Worm (Caenorhabditis elegans) whole organism, late embryonic: Measurements from ENCODE around the gene T09A5.14.

Experiments used
- C08G9.2 ChIP-seq: sonication (generic microtip); optimal IDR thresholded peaks from 2 replicates; lab custom pipeline; 2016; ENCODE audit warnings: mild to moderate bottlenecking, missing genetic modification characterization, moderate library complexity, missing compliant biosample characterization
- F13H6.1 ChIP-seq: sonication (generic microtip); optimal IDR thresholded peaks from 2 replicates; lab custom pipeline; 2016; ENCODE audit warnings: missing genetic modification characterization, missing compliant biosample characterization
- T23F11.4 ChIP-seq: fragments of 200-800 bp; sonication (Bioruptor generic); optimal IDR thresholded peaks from 2 replicates; lab custom pipeline; 2018; ENCODE audit warnings: mild to moderate bottlenecking, missing genetic modification characterization, missing compliant biosample characterization
- Y22D7AL.16 ChIP-seq: sonication (generic microtip); optimal IDR thresholded peaks from 2 replicates; lab custom pipeline; 2016; ENCODE audit warnings: missing genetic modification characterization, missing compliant biosample characterization
- ahr-1 ChIP-seq: sonication (generic microtip); optimal IDR thresholded peaks from 2 replicates; lab custom pipeline; 2016; ENCODE audit warnings: missing genetic modification characterization, missing compliant biosample characterization
- ceh-14 ChIP-seq: sonication (generic microtip); optimal IDR thresholded peaks from 2 replicates; lab custom pipeline; 2016; ENCODE audit warnings: missing genotype, missing genetic modification characterization, missing compliant biosample characterization
- ceh-19 ChIP-seq: fragments of 200-800 bp; sonication (Bioruptor generic); optimal IDR thresholded peaks from 2 replicates; lab custom pipeline; 2018; ENCODE audit warnings: mild to moderate bottlenecking, missing genetic modification characterization, missing compliant biosample characterization
- ceh-2 ChIP-seq: sonication (generic microtip); optimal IDR thresholded peaks from 2 replicates; lab custom pipeline; 2016; ENCODE audit warnings: missing genotype, missing genetic modification characterization, missing compliant biosample characterization
- ceh-22 ChIP-seq: sonication (generic microtip); optimal IDR thresholded peaks from 2 replicates; lab custom pipeline; 2017; ENCODE audit warnings: missing biosample characterization, missing genetic modification characterization
- ceh-24 ChIP-seq: sonication (generic microtip); optimal IDR thresholded peaks from 2 replicates; lab custom pipeline; 2016; ENCODE audit warnings: mild to moderate bottlenecking, missing genetic modification characterization, missing compliant biosample characterization
- ceh-48 ChIP-seq: sonication (generic microtip); optimal IDR thresholded peaks from 2 replicates; lab custom pipeline; 2016; ENCODE audit warnings: missing genetic modification characterization, inconsistent platforms, missing compliant biosample characterization
- ceh-9 ChIP-seq: sonication (generic microtip); optimal IDR thresholded peaks from 2 replicates; lab custom pipeline; 2016; ENCODE audit warnings: mild to moderate bottlenecking, missing genetic modification characterization, inconsistent platforms, missing compliant biosample characterization
- che-1 ChIP-seq: sonication (generic microtip); optimal IDR thresholded peaks from 2 replicates; lab custom pipeline; 2016; ENCODE audit warnings: mild to moderate bottlenecking, missing genetic modification characterization, missing compliant biosample characterization
- dmd-4 ChIP-seq: sonication (generic microtip); optimal IDR thresholded peaks from 2 replicates; lab custom pipeline; 2016; ENCODE audit warnings: borderline replicate concordance, missing genetic modification characterization, missing compliant biosample characterization
- elt-4 ChIP-seq: sonication (generic microtip); optimal IDR thresholded peaks from 2 replicates; lab custom pipeline; 2016; ENCODE audit warnings: missing genetic modification characterization, missing compliant biosample characterization
- hlh-13 ChIP-seq: fragments of 200-800 bp; sonication (Bioruptor generic); optimal IDR thresholded peaks from 2 replicates; lab custom pipeline; 2018; ENCODE audit warnings: mild to moderate bottlenecking, missing genetic modification characterization, missing compliant biosample characterization
- hlh-30 ChIP-seq: sonication (generic microtip); optimal IDR thresholded peaks from 2 replicates; lab custom pipeline; 2017; ENCODE audit warnings: antibody characterized with exemption, missing genetic modification characterization, missing compliant biosample characterization; ENCODE audit not compliant: insufficient read depth
- hlh-8 ChIP-seq: sonication (generic microtip); optimal IDR thresholded peaks from 2 replicates; lab custom pipeline; 2016; ENCODE audit warnings: missing genotype, missing genetic modification characterization, missing compliant biosample characterization
- lin-11 ChIP-seq: fragments of 200-800 bp; sonication (Bioruptor generic); optimal IDR thresholded peaks from 2 replicates; lab custom pipeline; 2018; ENCODE audit warnings: mild to moderate bottlenecking, missing genetic modification characterization, missing compliant biosample characterization
- mec-3 ChIP-seq: sonication (generic microtip); optimal IDR thresholded peaks from 2 replicates; lab custom pipeline; 2016; ENCODE audit warnings: borderline replicate concordance, missing genetic modification characterization, missing compliant biosample characterization
- nfya-1 ChIP-seq: sonication (generic microtip); optimal IDR thresholded peaks from 2 replicates; lab custom pipeline; 2017; ENCODE audit warnings: missing genetic modification characterization, mild to moderate bottlenecking, missing compliant biosample characterization, antibody characterized with exemption, moderate library complexity
- nhr-11 ChIP-seq: fragments of 150-350 bp; optimal IDR thresholded peaks from 2 replicates; lab custom pipeline; 2014; ENCODE audit warnings: missing biosample characterization, missing genetic modification characterization
- npax-4 ChIP-seq: sonication (generic microtip); optimal IDR thresholded peaks from 2 replicates; lab custom pipeline; 2016; ENCODE audit warnings: missing genetic modification characterization, missing compliant biosample characterization
- odd-2 ChIP-seq: sonication (generic microtip); optimal IDR thresholded peaks from 2 replicates; lab custom pipeline; 2017; ENCODE audit warnings: antibody characterized with exemption, mild to moderate bottlenecking, missing genetic modification characterization, missing compliant biosample characterization
- pag-3 ChIP-seq: sonication (generic microtip); optimal IDR thresholded peaks from 2 replicates; lab custom pipeline; 2016; ENCODE audit warnings: missing compliant biosample characterization, missing genetic modification characterization, borderline replicate concordance
- pat-9 ChIP-seq: fragments of 200-800 bp; sonication (Bioruptor generic); optimal IDR thresholded peaks from 2 replicates; lab custom pipeline; 2018; ENCODE audit warnings: mild to moderate bottlenecking, missing genetic modification characterization, moderate library complexity, missing compliant biosample characterization
- pqm-1 ChIP-seq: sonication (generic microtip); optimal IDR thresholded peaks from 2 replicates; lab custom pipeline; 2016; ENCODE audit warnings: missing genetic modification characterization, missing compliant biosample characterization
- ref-2 ChIP-seq: sonication (generic microtip); optimal IDR thresholded peaks from 2 replicates; lab custom pipeline; 2016; ENCODE audit warnings: missing genetic modification characterization, missing compliant biosample characterization
- rnt-1 ChIP-seq: sonication (generic microtip); optimal IDR thresholded peaks from 2 replicates; lab custom pipeline; 2016; ENCODE audit warnings: missing genetic modification characterization, missing compliant biosample characterization
- sdc-2 ChIP-seq: sonication (generic microtip); optimal IDR thresholded peaks from 2 replicates; lab custom pipeline; 2016; ENCODE audit warnings: missing genotype, missing genetic modification characterization, missing compliant biosample characterization
- sox-2 ChIP-seq: fragments of 200-800 bp; sonication (Bioruptor generic); IDR thresholded peaks from 2 replicates; pipeline ENCODE4 v1.3.6; 2022; ENCODE audit warnings: missing genetic modification reagents, missing genetic modification characterization, missing compliant biosample characterization
- syd-9 ChIP-seq: sonication (generic microtip); optimal IDR thresholded peaks from 2 replicates; lab custom pipeline; 2016; ENCODE audit warnings: mild to moderate bottlenecking, missing genetic modification characterization, moderate library complexity, missing compliant biosample characterization
- tbx-2 ChIP-seq: sonication (generic microtip); optimal IDR thresholded peaks from 2 replicates; lab custom pipeline; 2016; ENCODE audit warnings: missing genetic modification characterization, missing compliant biosample characterization
- tbx-7 ChIP-seq: sonication (generic microtip); optimal IDR thresholded peaks from 2 replicates; lab custom pipeline; 2016; ENCODE audit warnings: missing genotype, missing genetic modification characterization, missing compliant biosample characterization
- unc-42 ChIP-seq: sonication (generic microtip); optimal IDR thresholded peaks from 2 replicates; lab custom pipeline; 2016; ENCODE audit warnings: missing genotype, missing genetic modification characterization, missing compliant biosample characterization

Gene T09A5.14

ce11 chrII:7845571-7846236 lies 13.6 kb downstream of the T09A5.14 start, which contains the start of gene T09A5.4:
TSS of gene T09A5.4 (plus strand) at chrII:7846186.
- no peak for TF ChIP-seq ceh-22 (tag; lab: Kevin White, UChicago)
- no peak for TF ChIP-seq C08G9.2 (tag; lab: Kevin White, UChicago)
- TF ChIP-seq nhr-11 (tag; lab: Kevin White, UChicago) = no peak
- no peak for TF ChIP-seq tbx-2 (tag; lab: Kevin White, UChicago)
- TF ChIP-seq F13H6.1 (tag; lab: Kevin White, UChicago) = no peak
- TF ChIP-seq ref-2 (tag; lab: Kevin White, UChicago) = no peak
- no peak for TF ChIP-seq hlh-30 (tag; lab: Kevin White, UChicago)
- no peak for TF ChIP-seq hlh-8 (tag; lab: Kevin White, UChicago)
- TF ChIP-seq che-1 (tag; lab: Kevin White, UChicago) = no peak
- no peak for TF ChIP-seq tbx-7
- no peak for TF ChIP-seq nfya-1
- no peak for TF ChIP-seq ceh-48 (tag; lab: Kevin White, UChicago)
- TF ChIP-seq pqm-1 (tag; lab: Kevin White, UChicago) = no peak
- no peak for TF ChIP-seq ahr-1
- no peak for TF ChIP-seq ceh-19 (GFP tag; lab: Kevin White, UChicago)
- TF ChIP-seq sdc-2 (tag; lab: Kevin White, UChicago) = no peak
- TF ChIP-seq ceh-24 (tag; lab: Kevin White, UChicago) = no peak
- no peak for TF ChIP-seq ceh-2 (tag; lab: Kevin White, UChicago)
- no peak for TF ChIP-seq dmd-4 (tag; lab: Kevin White, UChicago)
- no peak for TF ChIP-seq npax-4 (tag; lab: Kevin White, UChicago)

ce11 chrII:7849697-7850096 lies 17.5 kb downstream of the T09A5.14 start, which contains the start of gene acr-7:
TSS of gene acr-7 (minus strand) at chrII:7849797.
- TF ChIP-seq C08G9.2 (tag; lab: Kevin White, UChicago) (no peak), ceh-2 (tag; lab: Kevin White, UChicago) (no peak), ceh-9 (tag; lab: Kevin White, UChicago) (no peak), sdc-2 (tag; lab: Kevin White, UChicago) (no peak), npax-4 (tag; lab: Kevin White, UChicago) (no peak), hlh-30 (tag; lab: Kevin White, UChicago) (no peak), Y22D7AL.16 (tag; lab: Kevin White, UChicago) (no peak), syd-9 (tag; lab: Kevin White, UChicago) (no peak), pag-3 (no peak), sox-2 (no peak), hlh-13 (GFP tag; lab: Kevin White, UChicago) (no peak), elt-4 (no peak), mec-3 (tag; lab: Kevin White, UChicago) (no peak), T23F11.4 (GFP tag; lab: Kevin White, UChicago) (no peak), pat-9 (tag; lab: Kevin White, UChicago) (no peak), lin-11 (tag; lab: Kevin White, UChicago) (no peak), ceh-14 (tag; lab: Kevin White, UChicago) (no peak), nfya-1 (no peak)
- TF ChIP-seq, all 69 proteins: peak for 0

DNA sequence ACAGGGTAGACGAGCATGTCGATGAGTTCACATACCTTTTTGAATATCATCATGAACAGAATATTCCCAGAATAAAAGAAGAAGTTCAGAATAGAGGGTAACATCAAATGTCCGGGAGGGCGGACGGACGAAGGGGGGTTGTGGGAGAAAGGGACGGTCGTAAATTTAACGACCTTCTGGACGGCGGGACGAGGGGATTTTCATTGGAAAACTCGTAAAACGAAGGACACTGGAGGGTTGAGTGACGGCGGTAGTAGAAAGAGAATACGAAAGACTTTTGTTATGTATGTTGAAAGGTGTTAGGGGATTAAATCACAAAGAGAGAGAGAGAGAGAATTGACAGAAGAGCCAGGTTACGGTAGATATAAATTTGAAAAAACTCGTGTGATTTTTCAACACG lies 18.4 kb downstream of the T09A5.14 start:
- TF ChIP-seq odd-2 (tag; lab: Kevin White, UChicago) = no peak
- TF ChIP-seq che-1 (tag; lab: Kevin White, UChicago) = no peak
- no peak for TF ChIP-seq unc-42 (tag; lab: Kevin White, UChicago)
- TF ChIP-seq rnt-1 (tag; lab: Kevin White, UChicago) = peak; percentile 7

DNA sequence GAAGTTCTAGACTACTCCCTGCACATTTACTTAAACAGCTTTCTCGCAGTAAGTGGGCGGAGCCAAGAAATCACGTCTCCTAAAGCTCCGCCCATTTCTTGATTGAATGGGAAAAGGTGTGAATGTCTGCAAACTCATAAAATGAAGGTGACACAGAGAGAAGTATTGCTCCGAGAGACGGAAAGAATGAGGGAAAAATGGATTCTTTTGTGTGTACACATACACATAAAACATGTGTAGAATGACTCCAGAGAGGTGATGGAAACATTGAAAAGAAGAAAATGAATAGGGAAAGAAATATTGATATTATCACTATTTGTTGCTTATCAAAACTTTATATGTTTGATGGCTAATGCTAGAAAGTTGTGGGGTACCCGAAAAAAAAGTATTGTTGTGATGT lies 19.3 kb downstream of the T09A5.14 start:
- peak; percentile 3 for TF ChIP-seq ceh-14 (tag; lab: Kevin White, UChicago)
- TF ChIP-seq syd-9 (tag; lab: Kevin White, UChicago) = no peak
